Worm (Caenorhabditis elegans) whole organism, L4 larva: ENCODE results near the gene C27A7.9.

Experiments used
- egl-27 ChIP-seq: sonication (generic microtip); optimal IDR thresholded peaks from 3 replicates; lab custom pipeline; 2017; ENCODE audit warnings: missing biosample characterization, missing genetic modification reagents, missing genetic modification characterization
- madf-5 ChIP-seq, 2 experiments: fragments of 200-800 bp; sonication (Bioruptor generic); IDR thresholded peaks; 2 replicates each; pipeline ENCODE4 v1.3.6; 2022; ENCODE audit warnings: missing compliant biosample characterization in 2 of 2, missing genetic modification characterization in 2 of 2
- mdt-29 ChIP-seq: fragments of 200-800 bp; sonication (Bioruptor generic); IDR thresholded peaks from 2 replicates; pipeline ENCODE4 v1.3.6; 2022; ENCODE audit warnings: missing genetic modification reagents, missing genetic modification characterization, missing compliant biosample characterization
- sdz-12 ChIP-seq: fragments of 200-800 bp; sonication (Bioruptor generic); optimal IDR thresholded peaks from 2 replicates; lab custom pipeline; 2018; ENCODE audit warnings: mild to moderate bottlenecking, missing genetic modification characterization, missing compliant biosample characterization
- unc-130 ChIP-seq: sonication (generic microtip); optimal IDR thresholded peaks from 2 replicates; lab custom pipeline; 2016; ENCODE audit warnings: missing genetic modification reagents, missing genetic modification characterization, missing compliant biosample characterization
- zag-1 ChIP-seq: fragments of 150-350 bp; optimal IDR thresholded peaks from 2 replicates; lab custom pipeline; 2014; ENCODE audit warnings: missing biosample characterization, missing genetic modification characterization

- TF ChIP-seq unc-130 (GFP tag; lab: Kevin White, UChicago) (no peak), sdz-12 (GFP tag; lab: Kevin White, UChicago) (no peak), zag-1 (tag; lab: Kevin White, UChicago) (no peak), madf-5 (GFP tag; IDR thresholded peaks at IDR 0.05; lab: Robert Waterston, UW) (no peak), egl-27 (tag; lab: Kevin White, UChicago) (no peak), mdt-29 (GFP tag; lab: Robert Waterston, UW) (no peak)
These were observed 16.5 kb downstream of the C27A7.9 start for ce11 chrV:12137942-12138341.
